Fruit fly (Drosophila melanogaster): Measurements from ENCODE around the gene Ranbp16.

Ranbp16 gene

DNA sequence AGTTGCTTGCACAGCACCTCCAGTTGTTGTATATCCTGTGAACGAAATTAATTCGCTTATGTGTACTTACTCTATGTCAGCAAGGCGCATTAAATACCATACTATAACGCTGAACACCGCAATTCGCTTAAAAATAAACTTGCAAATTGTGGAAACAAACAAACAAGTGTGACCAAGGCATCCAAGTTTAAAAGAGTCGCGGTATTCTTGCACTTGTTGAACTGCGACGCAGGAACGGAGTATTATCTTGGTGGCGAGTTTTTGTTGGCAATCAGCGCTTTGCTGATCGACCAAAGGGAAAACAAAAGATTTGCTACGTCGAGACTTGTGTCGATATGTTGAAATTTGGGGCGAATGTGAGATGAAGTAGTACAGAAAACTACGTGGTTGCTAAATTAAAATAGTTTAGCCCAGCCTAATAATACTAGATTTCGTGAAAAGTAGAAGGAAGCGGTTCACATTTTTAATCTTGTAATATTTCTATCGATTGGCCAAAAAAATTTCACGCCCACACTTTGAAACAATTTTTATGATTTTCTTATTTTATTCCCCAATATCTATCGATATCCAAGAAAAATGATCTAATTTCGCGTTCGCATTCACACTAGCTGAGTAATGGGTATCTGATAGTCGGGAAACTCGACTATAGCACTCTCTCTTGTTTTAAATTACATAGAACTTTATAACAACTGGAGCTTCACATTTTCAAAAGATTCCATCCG, at the start of gene Ranbp16:
Gene Ranbp16, minus strand, starts transcription at position 364 of the 722 bp plus-strand sequence.
- TF ChIP-seq HmgZ (tag; optimal IDR thresholded peaks at IDR 0.05) (no peak), CG12769 (tag; optimal IDR thresholded peaks at IDR 0.05) (no peak), Ets65A (GFP tag) (no peak), Hsf (GFP tag; optimal IDR thresholded peaks at IDR 0.05) (no peak), CG3838 (GFP tag; optimal IDR thresholded peaks at IDR 0.05) (no peak), CG2712 (tag; optimal IDR thresholded peaks at IDR 0.05) (no peak), Eip74EF (GFP tag; optimal IDR thresholded peaks at IDR 0.05) (peak in 1 of 2 experiments; percentile 3), CG10209 (GFP tag; optimal IDR thresholded peaks at IDR 0.05) (no peak), mam (GFP tag; optimal IDR thresholded peaks at IDR 0.05) (no peak), CG9215 (GFP tag; IDR thresholded peaks at IDR 0.05) (no peak), btn (GFP tag; optimal IDR thresholded peaks at IDR 0.05) (no peak), Dref (GFP tag; IDR thresholded peaks at IDR 0.05) (0 out of 2 replicates have a peak, but pooled peaks have one; percentile 29), knrl (GFP tag; IDR thresholded peaks at IDR 0.05; ENCODE audit: partially characterized antibody) (no peak), oc (tag; optimal IDR thresholded peaks at IDR 0.05) (no peak), CG6813 (GFP tag; optimal IDR thresholded peaks at IDR 0.05) (no peak), MBD-R2 (GFP tag; IDR thresholded peaks at IDR 0.05) (peak; percentile 62), ems (GFP tag; optimal IDR thresholded peaks at IDR 0.05) (no peak), tll (GFP tag; optimal IDR thresholded peaks at IDR 0.05) (peak in 1 of 2 experiments; percentile 2), lola (GFP tag; optimal IDR thresholded peaks at IDR 0.05) (peak in 1 of 3 experiments; percentile 80), MESR4 (GFP tag; optimal IDR thresholded peaks at IDR 0.05) (peak; percentile 40), CG1603 (tag; optimal IDR thresholded peaks at IDR 0.05) (peak; percentile 84), CG7357 (GFP tag; IDR thresholded peaks at IDR 0.05) (peak; percentile 76), CG14860 (GFP tag; IDR thresholded peaks at IDR 0.05; ENCODE audit: partially characterized antibody) (peak; percentile 54; the same call in 2 of the 3 replicates), fd102C (GFP tag; optimal IDR thresholded peaks at IDR 0.05) (no peak), tgo (GFP tag; IDR thresholded peaks at IDR 0.05) (no peak), wek (GFP tag; optimal IDR thresholded peaks at IDR 0.05) (peak; percentile 16), Dfd (GFP tag; optimal IDR thresholded peaks at IDR 0.05) (no peak), BtbVII (GFP tag; optimal IDR thresholded peaks at IDR 0.05) (no peak), pfk (GFP tag; optimal IDR thresholded peaks at IDR 0.05) (peak; percentile 72), amos (GFP tag; IDR thresholded peaks at IDR 0.05; ENCODE audit: partially characterized antibody) (no peak; the same call in 1 of the 2 replicates), CG15514 (GFP tag; optimal IDR thresholded peaks at IDR 0.05) (peak; percentile 38), wor (GFP tag; IDR thresholded peaks at IDR 0.05) (no peak), CG4617 (GFP tag; optimal IDR thresholded peaks at IDR 0.05; ENCODE audit: borderline replicate concordance) (peak; percentile 19), Adf1 (GFP tag; IDR thresholded peaks at IDR 0.05) (no peak), HLH54F (GFP tag; optimal IDR thresholded peaks at IDR 0.05) (no peak), klu (GFP tag; IDR thresholded peaks at IDR 0.05) (no peak), CG17802 (tag; optimal IDR thresholded peaks at IDR 0.05) (peak; percentile 83), phol (tag; optimal IDR thresholded peaks at IDR 0.05) (no peak), seq (GFP tag; IDR thresholded peaks at IDR 0.05) (no peak), CG7963 (GFP tag; IDR thresholded peaks at IDR 0.05; ENCODE audit: partially characterized antibody) (peak; percentile 58; the same call in 2 of the 3 replicates), HLHmδ (GFP tag; optimal IDR thresholded peaks at IDR 0.05) (no peak), Kr (GFP tag; optimal IDR thresholded peaks at IDR 0.05) (no peak), her (GFP tag; optimal IDR thresholded peaks at IDR 0.05) (peak; percentile 2), dpn (GFP tag; optimal IDR thresholded peaks at IDR 0.05) (no peak), inv (GFP tag; IDR thresholded peaks at IDR 0.05; ENCODE audit: partially characterized antibody) (peak; percentile 30; the same call in 1 of the 2 replicates), ci (GFP tag; IDR thresholded peaks at IDR 0.05) (no peak), bbx (GFP tag; IDR thresholded peaks at IDR 0.05; ENCODE audit: partially characterized antibody) (peak; percentile 8; the same call in 1 of the 2 replicates)
